Fruit fly (Drosophila melanogaster) whole organism, embryonic: Measurements from ENCODE around the gene CG9389.

ENCODE experiments used
- Bgb ChIP-seq: fragments of 200-800 bp; sonication (Bioruptor generic); IDR thresholded peaks from 2 replicates; pipeline ENCODE4 v1.3.6; 2022; ENCODE audit warnings: missing biosample characterization, missing genetic modification characterization; ENCODE audit not compliant: partially characterized antibody
- CG12219 ChIP-seq: fragments of 200-800 bp; sonication (Bioruptor generic); optimal IDR thresholded peaks from 3 replicates; lab custom pipeline; 2018; ENCODE audit warnings: missing biosample characterization, mild to moderate bottlenecking, missing genetic modification characterization
- CG14965 ChIP-seq: fragments of 200-800 bp; sonication (Bioruptor generic); optimal IDR thresholded peaks from 2 replicates; lab custom pipeline; 2016; ENCODE audit warnings: missing biosample characterization, missing genetic modification characterization, borderline replicate concordance
- CG15011 ChIP-seq: fragments of 200-800 bp; sonication (Bioruptor generic); optimal IDR thresholded peaks from 3 replicates; lab custom pipeline; 2018; ENCODE audit warnings: missing biosample characterization, mild to moderate bottlenecking, missing genetic modification characterization
- CG1832 ChIP-seq: fragments of 200-800 bp; sonication (Bioruptor generic); optimal IDR thresholded peaks from 2 replicates; lab custom pipeline; 2017; ENCODE audit warnings: missing biosample characterization, mild to moderate bottlenecking, missing genetic modification characterization, inconsistent platforms
- CG18599 ChIP-seq: fragments of 200-800 bp; sonication (Bioruptor generic); optimal IDR thresholded peaks from 3 replicates; lab custom pipeline; 2017; ENCODE audit warnings: missing biosample characterization, missing genetic modification characterization, mild to moderate bottlenecking, moderate library complexity, missing genetic modification reagents
- CG30403 ChIP-seq: fragments of 200-800 bp; sonication (Bioruptor generic); optimal IDR thresholded peaks from 3 replicates; lab custom pipeline; 2016; ENCODE audit warnings: missing biosample characterization, missing genetic modification characterization
- CG3281 ChIP-seq: fragments of 200-800 bp; sonication (Bioruptor generic); optimal IDR thresholded peaks from 3 replicates; lab custom pipeline; 2017; ENCODE audit warnings: missing biosample characterization, mild to moderate bottlenecking, missing genetic modification characterization
- CG34376 ChIP-seq: fragments of 200-800 bp; sonication (Bioruptor generic); optimal IDR thresholded peaks from 2 replicates; lab custom pipeline; 2018; ENCODE audit warnings: missing biosample characterization, mild to moderate bottlenecking, missing genetic modification characterization
- CG5245 ChIP-seq: fragments of 200-800 bp; sonication (Bioruptor generic); optimal IDR thresholded peaks from 3 replicates; lab custom pipeline; 2016; ENCODE audit warnings: missing biosample characterization, missing genetic modification characterization
- CG7963 ChIP-seq: fragments of 200-800 bp; sonication (Bioruptor generic); IDR thresholded peaks from 3 replicates; pipeline ENCODE4 v1.3.6; 2022; ENCODE audit warnings: missing biosample characterization, missing genetic modification characterization; ENCODE audit not compliant: partially characterized antibody
- CG9932 ChIP-seq: fragments of 200-800 bp; sonication (Bioruptor generic); IDR thresholded peaks from 2 replicates; pipeline ENCODE4 v1.3.6; 2022; ENCODE audit warnings: missing biosample characterization, missing genetic modification characterization
- CoRest ChIP-seq: fragments of 200-800 bp; sonication (Bioruptor generic); optimal IDR thresholded peaks from 3 replicates; lab custom pipeline; 2018; ENCODE audit warnings: missing biosample characterization, mild to moderate bottlenecking, missing genetic modification characterization, moderate library complexity
- CrebB ChIP-seq: fragments of 200-800 bp; sonication (Bioruptor generic); optimal IDR thresholded peaks from 3 replicates; lab custom pipeline; 2018; ENCODE audit warnings: missing biosample characterization, mild to moderate bottlenecking, missing genetic modification characterization
- Ets65A ChIP-seq: fragments of 200-800 bp; sonication (Bioruptor generic); peaks from one replicate; lab custom pipeline; 2016; ENCODE audit warnings: missing biosample characterization, missing genetic modification characterization
- Fer1 ChIP-seq: fragments of 200-800 bp; sonication (Bioruptor generic); optimal IDR thresholded peaks from 2 replicates; lab custom pipeline; 2017; ENCODE audit warnings: missing biosample characterization, mild to moderate bottlenecking, missing genetic modification characterization
- Fer3 ChIP-seq: fragments of 200-800 bp; sonication (Bioruptor generic); optimal IDR thresholded peaks from 2 replicates; lab custom pipeline; 2018; ENCODE audit warnings: missing biosample characterization, mild to moderate bottlenecking, missing genetic modification characterization, moderate library complexity
- H15 ChIP-seq: fragments of 200-800 bp; sonication (Bioruptor generic); IDR thresholded peaks from 3 replicates; pipeline ENCODE4 v1.3.6; 2022; ENCODE audit warnings: missing biosample characterization, missing genetic modification characterization
- HHEX ChIP-seq: fragments of 200-800 bp; sonication (Bioruptor generic); optimal IDR thresholded peaks from 3 replicates; lab custom pipeline; 2017; ENCODE audit warnings: missing biosample characterization, mild to moderate bottlenecking, missing genetic modification characterization, missing genetic modification reagents
- HLH4C ChIP-seq: fragments of 200-800 bp; sonication (Bioruptor generic); IDR thresholded peaks from 3 replicates; pipeline ENCODE4 v1.3.6; 2022; ENCODE audit warnings: missing biosample characterization, missing genetic modification characterization; ENCODE audit not compliant: partially characterized antibody
- Med ChIP-seq: fragments of 200-800 bp; sonication (Bioruptor generic); peaks from one replicate; lab custom pipeline; 2016; ENCODE audit warnings: missing biosample characterization, missing genetic modification characterization, mild to moderate bottlenecking, inconsistent platforms, moderate library complexity
- Meics ChIP-seq: fragments of 200-800 bp; sonication (Bioruptor generic); optimal IDR thresholded peaks from 2 replicates; lab custom pipeline; 2017; ENCODE audit warnings: missing biosample characterization, mild to moderate bottlenecking, missing genetic modification characterization
- Nf-YB ChIP-seq: fragments of 200-800 bp; sonication (Bioruptor generic); optimal IDR thresholded peaks from 3 replicates; lab custom pipeline; 2019; ENCODE audit warnings: missing biosample characterization, mild to moderate bottlenecking, missing genetic modification characterization, moderate library complexity
- Opbp ChIP-seq: fragments of 200-800 bp; sonication (Bioruptor generic); IDR thresholded peaks from 3 replicates; pipeline ENCODE4 v1.3.6; 2022; ENCODE audit warnings: missing biosample characterization, missing genetic modification characterization; ENCODE audit not compliant: partially characterized antibody
- Scr ChIP-seq: fragments of 200-800 bp; sonication (Bioruptor generic); IDR thresholded peaks from 2 replicates; pipeline ENCODE4 v1.3.6; 2022; ENCODE audit warnings: missing biosample characterization, missing genetic modification characterization; ENCODE audit not compliant: partially characterized antibody
- Sox102F ChIP-seq: fragments of 200-800 bp; sonication (Bioruptor generic); optimal IDR thresholded peaks from 2 replicates; lab custom pipeline; 2018; ENCODE audit warnings: missing biosample characterization, mild to moderate bottlenecking, missing genetic modification characterization, moderate library complexity
- ac ChIP-seq: fragments of 200-800 bp; sonication (Bioruptor generic); optimal IDR thresholded peaks from 3 replicates; lab custom pipeline; 2017; ENCODE audit warnings: missing biosample characterization, mild to moderate bottlenecking, missing genetic modification characterization
- bab2 ChIP-seq: fragments of 200-800 bp; sonication (Bioruptor generic); optimal IDR thresholded peaks from 2 replicates; lab custom pipeline; 2016; ENCODE audit warnings: missing biosample characterization, missing genetic modification characterization
- bbx ChIP-seq: fragments of 200-800 bp; sonication (Bioruptor generic); IDR thresholded peaks from 2 replicates; pipeline ENCODE4 v1.3.6; 2022; ENCODE audit warnings: missing biosample characterization, missing genetic modification characterization; ENCODE audit not compliant: partially characterized antibody
- caup ChIP-seq: fragments of 200-800 bp; sonication (Bioruptor generic); optimal IDR thresholded peaks from 3 replicates; lab custom pipeline; 2017; ENCODE audit warnings: missing biosample characterization, mild to moderate bottlenecking, missing genetic modification characterization, moderate library complexity; ENCODE audit not compliant: severe bottlenecking
- dmrt99B ChIP-seq: fragments of 200-800 bp; sonication (Bioruptor generic); optimal IDR thresholded peaks from 2 replicates; lab custom pipeline; 2018; ENCODE audit warnings: missing biosample characterization, mild to moderate bottlenecking, missing genetic modification characterization, moderate library complexity
- emc ChIP-seq: fragments of 200-800 bp; sonication (Bioruptor generic); optimal IDR thresholded peaks from 2 replicates; lab custom pipeline; 2016; ENCODE audit warnings: missing biosample characterization, missing genetic modification characterization
- ftz-f1 ChIP-seq: fragments of 200-800 bp; sonication (Bioruptor generic); optimal IDR thresholded peaks from 2 replicates; lab custom pipeline; 2016; ENCODE audit warnings: missing biosample characterization, missing genetic modification characterization
- gem ChIP-seq: fragments of 200-800 bp; sonication (Bioruptor generic); optimal IDR thresholded peaks from 2 replicates; lab custom pipeline; 2019; ENCODE audit warnings: missing biosample characterization, mild to moderate bottlenecking, missing genetic modification characterization, moderate library complexity
- gfzf ChIP-seq: fragments of 200-800 bp; sonication (Bioruptor generic); optimal IDR thresholded peaks from 2 replicates; lab custom pipeline; 2016; ENCODE audit warnings: missing biosample characterization, mild to moderate bottlenecking, missing genetic modification characterization, moderate library complexity
- ham ChIP-seq: fragments of 200-800 bp; sonication (Bioruptor generic); IDR thresholded peaks from 2 replicates; pipeline ENCODE4 v1.3.6; 2022; ENCODE audit warnings: missing biosample characterization, missing genetic modification characterization
- jing ChIP-seq: fragments of 200-800 bp; sonication (Bioruptor generic); optimal IDR thresholded peaks from 2 replicates; lab custom pipeline; 2018; ENCODE audit warnings: missing biosample characterization, mild to moderate bottlenecking, missing genetic modification characterization
- lab ChIP-seq: fragments of 200-800 bp; sonication (Bioruptor generic); optimal IDR thresholded peaks from 3 replicates; lab custom pipeline; 2017; ENCODE audit warnings: missing biosample characterization, missing genetic modification characterization, mild to moderate bottlenecking, moderate library complexity, missing genetic modification reagents
- lilli ChIP-seq: fragments of 200-800 bp; sonication (Bioruptor generic); optimal IDR thresholded peaks from 3 replicates; lab custom pipeline; 2016; ENCODE audit warnings: missing biosample characterization, missing genetic modification characterization
- mam ChIP-seq: fragments of 200-800 bp; sonication (Bioruptor generic); optimal IDR thresholded peaks from 3 replicates; lab custom pipeline; 2016; ENCODE audit warnings: missing biosample characterization, missing genetic modification characterization
- nerfin-2 ChIP-seq: fragments of 200-800 bp; sonication (Bioruptor generic); IDR thresholded peaks from 2 replicates; pipeline ENCODE4 v1.3.6; 2022; ENCODE audit warnings: missing biosample characterization, missing genetic modification characterization; ENCODE audit not compliant: partially characterized antibody
- row ChIP-seq: fragments of 200-800 bp; sonication (Bioruptor generic); IDR thresholded peaks from 3 replicates; pipeline ENCODE4 v1.3.6; 2022; ENCODE audit warnings: missing biosample characterization, missing genetic modification characterization
- sd ChIP-seq: fragments of 200-800 bp; sonication (Bioruptor generic); optimal IDR thresholded peaks from 3 replicates; lab custom pipeline; 2018; ENCODE audit warnings: missing biosample characterization, mild to moderate bottlenecking, missing genetic modification characterization, moderate library complexity
- slbo ChIP-seq: fragments of 200-800 bp; sonication (Bioruptor generic); IDR thresholded peaks from 2 replicates; pipeline ENCODE4 v1.3.6; 2022; ENCODE audit warnings: missing biosample characterization, missing genetic modification characterization
- sr ChIP-seq: fragments of 200-800 bp; sonication (Bioruptor generic); IDR thresholded peaks from 3 replicates; pipeline ENCODE4 v1.3.6; 2022; ENCODE audit warnings: missing biosample characterization, missing genetic modification characterization
- tna ChIP-seq: fragments of 200-800 bp; sonication (Bioruptor generic); IDR thresholded peaks from 2 replicates; pipeline ENCODE4 v1.3.6; 2022; ENCODE audit warnings: missing biosample characterization, missing genetic modification characterization; ENCODE audit not compliant: partially characterized antibody
- unc-4 ChIP-seq: fragments of 200-800 bp; sonication (Bioruptor generic); IDR thresholded peaks from 2 replicates; pipeline ENCODE4 v1.3.6; 2022; ENCODE audit warnings: missing biosample characterization, missing genetic modification characterization; ENCODE audit not compliant: partially characterized antibody
- unpg ChIP-seq: fragments of 200-800 bp; sonication (Bioruptor generic); optimal IDR thresholded peaks from 3 replicates; lab custom pipeline; 2018; ENCODE audit warnings: missing biosample characterization, mild to moderate bottlenecking, missing genetic modification characterization, moderate library complexity

The CG9389 gene

dm6 chr3L:21242958-21243357 lies 27.4 kb downstream of the CG9389 start:
- TF ChIP-seq CG7963 (GFP tag; lab: Robert Waterston, UW) (0 out of 3 replicates have a peak, but pooled peaks have one; percentile 38), HLH4C (peak; percentile 65), Bgb (peak; percentile 38; the same call in 1 of the 2 replicates), Opbp (GFP tag; lab: Robert Waterston, UW) (0 out of 3 replicates have a peak, but pooled peaks have one; percentile 25), slbo (GFP tag; lab: Robert Waterston, UW) (no peak), CG34376 (GFP tag; lab: Kevin White, UChicago) (no peak), bab2 (GFP tag; lab: Kevin White, UChicago) (no peak), CG3281 (no peak), Ets65A (GFP tag; lab: Kevin White, UChicago) (peak; percentile 93), H15 (GFP tag; lab: Robert Waterston, UW) (no peak), tna (peak; percentile 55; the same call in 1 of the 2 replicates), nerfin-2 (GFP tag; lab: Robert Waterston, UW) (peak; percentile 33; the same call in 1 of the 2 replicates), Scr (GFP tag; lab: Robert Waterston, UW) (0 out of 2 replicates have a peak, but pooled peaks have one; percentile 16), dmrt99B (no peak), Med (GFP tag; lab: Kevin White, UChicago) (peak; percentile 10), bbx (GFP tag; lab: Robert Waterston, UW) (peak; percentile 34), CG14965 (GFP tag; lab: Kevin White, UChicago) (no peak), ftz-f1 (no peak)

- TF ChIP-seq emc (GFP tag; lab: Kevin White, UChicago) (no peak), sr (GFP tag; lab: Robert Waterston, UW) (no peak), Fer1 (GFP tag; lab: Kevin White, UChicago) (peak; percentile 25), lilli (GFP tag; lab: Kevin White, UChicago) (peak; percentile 11), CG12219 (GFP tag; lab: Kevin White, UChicago) (no peak), ac (no peak), CG30403 (GFP tag; lab: Kevin White, UChicago) (peak; percentile 22), Nf-YB (GFP tag; lab: Kevin White, UChicago) (no peak), CoRest (peak; percentile 11), unpg (GFP tag; lab: Kevin White, UChicago) (peak; percentile 9), CG18599 (peak; percentile 28), gfzf (GFP tag; lab: Kevin White, UChicago) (no peak), CG15011 (GFP tag; lab: Kevin White, UChicago) (no peak), mam (no peak), caup (peak; percentile 10), gem (tag; lab: Kevin White, UChicago) (peak; percentile 40), Meics (GFP tag; lab: Kevin White, UChicago) (peak; percentile 25), sd (tag; lab: Kevin White, UChicago) (no peak), HHEX (GFP tag; lab: Kevin White, UChicago) (no peak), CG1832 (GFP tag; lab: Kevin White, UChicago) (no peak), lab (peak; percentile 13), unc-4 (GFP tag; lab: Robert Waterston, UW) (no peak), CrebB (no peak), CG5245 (GFP tag; lab: Kevin White, UChicago) (no peak), Sox102F (peak; percentile 1), Fer3 (tag; lab: Kevin White, UChicago) (peak; percentile 4), row (GFP tag; lab: Robert Waterston, UW) (peak; percentile 42; the same call in 2 of the 3 replicates), ham (GFP tag; lab: Robert Waterston, UW) (no peak), jing (peak; percentile 10), CG9932 (no peak)
Measured at dm6 chr3L:21241447-21241983, 28.9 kb downstream of the CG9389 start.
